Worm (Caenorhabditis elegans) whole organism, L1 larva: Measurements from ENCODE around the gene T05H10.8.
A peak's percentile ranks its signal among the peaks of the same experiment; 100 is the strongest.

Source experiments
- alr-1 ChIP-seq: fragments of 200-800 bp; sonication (Bioruptor generic); optimal IDR thresholded peaks from 2 replicates; lab custom pipeline; 2018; ENCODE audit warnings: borderline replicate concordance, mild to moderate bottlenecking, missing genetic modification characterization, missing compliant biosample characterization
- aly-2 ChIP-seq: fragments of 150-350 bp; optimal IDR thresholded peaks from 2 replicates; lab custom pipeline; 2014; ENCODE audit warnings: missing biosample characterization, missing genetic modification characterization
- ama-1 ChIP-seq: fragments of 150-350 bp; optimal IDR thresholded peaks from 2 replicates; lab custom pipeline; 2014
- blmp-1 ChIP-seq: fragments of 150-350 bp; optimal IDR thresholded peaks from 2 replicates; lab custom pipeline; 2014; ENCODE audit warnings: missing biosample characterization, missing genetic modification characterization
- ceh-88 ChIP-seq: fragments of 200-800 bp; sonication (Bioruptor generic); IDR thresholded peaks from 2 replicates; pipeline ENCODE4 v1.3.6; 2022; ENCODE audit warnings: missing genetic modification characterization, missing compliant biosample characterization
- dpl-1 ChIP-seq, 3 experiments: fragments of 150-350 bp in 2 of 3; sonication (generic microtip) in 1 of 3; optimal IDR thresholded peaks; 2 replicates each; lab custom pipeline; 2014 to 2017; ENCODE audit warnings: missing biosample characterization in 3 of 3, missing genetic modification characterization in 3 of 3, missing genetic modification reagents in 3 of 3
- dsc-1 ChIP-seq: sonication (generic microtip); optimal IDR thresholded peaks from 2 replicates; lab custom pipeline; 2016; ENCODE audit warnings: mild to moderate bottlenecking, missing genetic modification characterization, missing compliant biosample characterization
- efl-1 ChIP-seq, 4 experiments: fragments of 150-350 bp; optimal IDR thresholded peaks in 3 of 4; peaks in 1 of 4; 1 replicate in 1 of 4; 2 replicates in 3 of 4; lab custom pipeline; 2014; ENCODE audit warnings: missing biosample characterization in 2 of 4, missing genetic modification characterization in 2 of 4, missing genetic modification reagents in 2 of 4
- elt-3 ChIP-seq, 6 experiments: fragments of 150-350 bp in 1 of 6; sonication (generic microtip); optimal IDR thresholded peaks; 2 replicates each; lab custom pipeline; 2017 to 2018; ENCODE audit warnings: missing biosample characterization in 6 of 6, missing genetic modification characterization in 6 of 6, inconsistent platforms in 1 of 6
- fkh-8 ChIP-seq: sonication (generic microtip); optimal IDR thresholded peaks from 2 replicates; lab custom pipeline; 2016; ENCODE audit warnings: mild to moderate bottlenecking, missing genetic modification characterization, missing compliant biosample characterization
- fos-1 ChIP-seq: fragments of 150-350 bp; optimal IDR thresholded peaks from 2 replicates; lab custom pipeline; 2014; ENCODE audit warnings: missing biosample characterization, missing genetic modification characterization
- grh-1 ChIP-seq: fragments of 200-800 bp; sonication (Bioruptor generic); IDR thresholded peaks from 2 replicates; pipeline ENCODE4 v1.3.6; 2022; ENCODE audit warnings: missing genetic modification reagents, missing genetic modification characterization, missing compliant biosample characterization
- hlh-17 ChIP-seq: fragments of 200-800 bp; sonication (Bioruptor generic); optimal IDR thresholded peaks from 2 replicates; lab custom pipeline; 2018; ENCODE audit warnings: missing genetic modification characterization, mild to moderate bottlenecking, missing compliant biosample characterization, moderate library complexity, borderline replicate concordance
- hpl-2 ChIP-seq: fragments of 150-350 bp; optimal IDR thresholded peaks from 2 replicates; lab custom pipeline; 2014; ENCODE audit warnings: missing biosample characterization, missing genetic modification reagents, missing genetic modification characterization
- irx-1 ChIP-seq: sonication (generic microtip); optimal IDR thresholded peaks from 2 replicates; lab custom pipeline; 2016; ENCODE audit warnings: missing genetic modification characterization, missing compliant biosample characterization
- jun-1 ChIP-seq: fragments of 150-350 bp; optimal IDR thresholded peaks from 2 replicates; lab custom pipeline; 2014; ENCODE audit warnings: missing biosample characterization, missing genetic modification reagents, missing genetic modification characterization
- lin-14 ChIP-seq: fragments of 200-800 bp; sonication (Bioruptor generic); optimal IDR thresholded peaks from 2 replicates; lab custom pipeline; 2018; ENCODE audit warnings: mild to moderate bottlenecking, missing genetic modification characterization, moderate library complexity, missing compliant biosample characterization
- lin-15B ChIP-seq: fragments of 150-350 bp; sonication (generic microtip); optimal IDR thresholded peaks from 3 replicates; lab custom pipeline; 2014; ENCODE audit warnings: missing biosample characterization, missing genetic modification characterization
- lin-35 ChIP-seq, 2 experiments: fragments of 150-350 bp; optimal IDR thresholded peaks; 2 replicates each; lab custom pipeline; 2014; ENCODE audit warnings: missing biosample characterization in 2 of 2, missing genetic modification characterization in 2 of 2, missing genetic modification reagents in 2 of 2
- lir-3 ChIP-seq: sonication (generic microtip); optimal IDR thresholded peaks from 2 replicates; lab custom pipeline; 2016; ENCODE audit warnings: mild to moderate bottlenecking, missing genetic modification characterization, moderate library complexity, missing compliant biosample characterization; ENCODE audit not compliant: poor library complexity
- lsy-2 ChIP-seq, 2 experiments: fragments of 150-350 bp; optimal IDR thresholded peaks; 2 replicates each; lab custom pipeline; 2014; ENCODE audit warnings: missing biosample characterization in 2 of 2, missing genetic modification characterization in 2 of 2
- mdl-1 ChIP-seq, 2 experiments: fragments of 150-350 bp; optimal IDR thresholded peaks; 2 replicates each; lab custom pipeline; 2014 to 2017; ENCODE audit warnings: missing biosample characterization in 2 of 2, missing genetic modification characterization in 2 of 2, inconsistent platforms in 1 of 2
- mep-1 ChIP-seq: fragments of 150-350 bp; optimal IDR thresholded peaks from 2 replicates; lab custom pipeline; 2014; ENCODE audit warnings: missing biosample characterization, missing genetic modification characterization
- nhr-20 ChIP-seq: sonication (generic microtip); optimal IDR thresholded peaks from 2 replicates; lab custom pipeline; 2016; ENCODE audit warnings: mild to moderate bottlenecking, missing genetic modification characterization, missing compliant biosample characterization
- nhr-71 ChIP-seq: sonication (generic microtip); optimal IDR thresholded peaks from 2 replicates; lab custom pipeline; 2016; ENCODE audit warnings: mild to moderate bottlenecking, missing genetic modification characterization, moderate library complexity, missing compliant biosample characterization
- nhr-85 ChIP-seq: sonication (generic microtip); peaks from one replicate; lab custom pipeline; 2016; ENCODE audit warnings: missing genetic modification characterization, inconsistent platforms, missing compliant biosample characterization
- nhr-90 ChIP-seq: sonication (generic microtip); optimal IDR thresholded peaks from 2 replicates; lab custom pipeline; 2016; ENCODE audit warnings: mild to moderate bottlenecking, missing genetic modification characterization, missing compliant biosample characterization; ENCODE audit not compliant: poor library complexity
- skn-1 ChIP-seq: fragments of 150-350 bp; optimal IDR thresholded peaks from 2 replicates; lab custom pipeline; 2014; ENCODE audit warnings: missing biosample characterization, missing genetic modification characterization
- swsn-7 ChIP-seq: sonication (generic microtip); optimal IDR thresholded peaks from 2 replicates; lab custom pipeline; 2016; ENCODE audit warnings: missing genetic modification characterization, missing compliant biosample characterization
- unc-130 ChIP-seq: fragments of 150-350 bp; optimal IDR thresholded peaks from 2 replicates; lab custom pipeline; 2017; ENCODE audit warnings: missing biosample characterization, missing genetic modification characterization, inconsistent platforms
- unc-30 ChIP-seq: sonication (generic microtip); optimal IDR thresholded peaks from 2 replicates; lab custom pipeline; 2017; ENCODE audit warnings: missing biosample characterization, missing genetic modification characterization
- zag-1 ChIP-seq: fragments of 150-350 bp; optimal IDR thresholded peaks from 2 replicates; lab custom pipeline; 2014; ENCODE audit warnings: missing biosample characterization, missing genetic modification characterization
- zip-4 ChIP-seq: fragments of 200-800 bp; sonication (Bioruptor generic); optimal IDR thresholded peaks from 2 replicates; lab custom pipeline; 2018; ENCODE audit warnings: mild to moderate bottlenecking, missing genetic modification characterization, moderate library complexity, missing compliant biosample characterization
- ztf-11 ChIP-seq, 2 experiments: sonication (generic microtip); optimal IDR thresholded peaks; 2 replicates each; lab custom pipeline; 2016 to 2017; ENCODE audit warnings: missing genetic modification characterization in 2 of 2, missing biosample characterization in 1 of 2, missing compliant biosample characterization in 1 of 2
- ztf-4 ChIP-seq: fragments of 150-350 bp; optimal IDR thresholded peaks from 2 replicates; lab custom pipeline; 2014; ENCODE audit warnings: missing biosample characterization, missing genetic modification characterization

T05H10.8 gene

ce11 chrII:8016761-8017160 is 42.1 kb upstream of the T05H10.8 start (continued):
- TF ChIP-seq aly-2 = no peak
- TF ChIP-seq skn-1 (tag; lab: Kevin White, UChicago) = peak; percentile 64
- TF ChIP-seq lin-15B (tag; lab: Kevin White, UChicago) = no peak
- no peak for TF ChIP-seq zag-1 (tag; lab: Kevin White, UChicago)
- TF ChIP-seq mdl-1 (tag; optimal IDR thresholded peaks at IDR 0.05; lab: Kevin White, UChicago) = peak; percentile 19 to 95
- TF ChIP-seq grh-1 (GFP tag; lab: Robert Waterston, UW) = peak; percentile 59
- no peak for TF ChIP-seq unc-30 (tag; lab: Kevin White, UChicago)
- no peak for TF ChIP-seq ztf-11 (tag; optimal IDR thresholded peaks at IDR 0.05; lab: Kevin White, UChicago)
- TF ChIP-seq lin-35 (GFP tag; optimal IDR thresholded peaks at IDR 0.05; lab: Kevin White, UChicago) = peak; percentile 35 to 86
- no peak for TF ChIP-seq fkh-8
- peak; percentile 22; the same call in 1 of the 2 replicates for TF ChIP-seq ceh-88 (GFP tag; lab: Robert Waterston, UW)
- TF ChIP-seq zip-4 (GFP tag; lab: Kevin White, UChicago) = no peak
- TF ChIP-seq alr-1 (tag; lab: Kevin White, UChicago) = no peak
- peak; percentile 17 to 43 for TF ChIP-seq efl-1 (optimal IDR thresholded peaks at IDR 0.05; lab: Kevin White, UChicago)
- TF ChIP-seq efl-1 (GFP tag; optimal IDR thresholded peaks at IDR 0.05 in 1 of 2; lab: Kevin White, UChicago) = peak; percentile 7 to 95
- TF ChIP-seq dsc-1 (tag; lab: Kevin White, UChicago) = no peak
- peak; percentile 92 for TF ChIP-seq blmp-1 (tag; lab: Kevin White, UChicago)
- peak; percentile 80 for TF ChIP-seq swsn-7
- TF ChIP-seq lsy-2 (tag; optimal IDR thresholded peaks at IDR 0.05; lab: Kevin White, UChicago) = peak; percentile 46 to 82
- TF ChIP-seq dpl-1 (GFP tag; optimal IDR thresholded peaks at IDR 0.05; lab: Kevin White, UChicago) = peak in 2 of 3 experiments; percentile 52 to 57
- peak in 4 of 6 experiments; percentile 27 to 98 (median 65) for TF ChIP-seq elt-3 (tag; optimal IDR thresholded peaks at IDR 0.05; lab: Kevin White, UChicago)
- TF ChIP-seq lin-14 = peak; percentile 93
- peak; percentile 67 for TF ChIP-seq ztf-4 (tag; lab: Kevin White, UChicago)
- peak; percentile 99 for TF ChIP-seq nhr-85 (tag; lab: Kevin White, UChicago)
- TF ChIP-seq nhr-20 (tag; lab: Kevin White, UChicago) = peak; percentile 97
- peak; percentile 22 for TF ChIP-seq irx-1 (tag; lab: Kevin White, UChicago)
- peak; percentile 54 for TF ChIP-seq jun-1
- peak; percentile 50 for TF ChIP-seq hpl-2 (GFP tag; lab: Kevin White, UChicago)
- TF ChIP-seq ama-1 (lab: Kevin White, UChicago) = peak; percentile 32
- TF ChIP-seq mep-1 (tag; lab: Kevin White, UChicago) = peak; percentile 81
- peak; percentile 66 for TF ChIP-seq unc-130 (tag; lab: Kevin White, UChicago)

ce11 chrII:8017380-8017779 is 41.5 kb upstream of the T05H10.8 start, which contains the start of gene zyg-11:
Gene zyg-11, plus strand, starts transcription at chrII:8017680.
- TF ChIP-seq efl-1 (optimal IDR thresholded peaks at IDR 0.05; lab: Kevin White, UChicago) (peak in 1 of 2 experiments; percentile 12), efl-1 (GFP tag; optimal IDR thresholded peaks at IDR 0.05 in 1 of 2; lab: Kevin White, UChicago) (no peak), lir-3 (tag; lab: Kevin White, UChicago) (peak; percentile 7), nhr-85 (tag; lab: Kevin White, UChicago) (no peak)

- no peak for TF ChIP-seq nhr-71 (tag; lab: Kevin White, UChicago)
- no peak for TF ChIP-seq efl-1 (optimal IDR thresholded peaks at IDR 0.05; lab: Kevin White, UChicago)
- peak in 1 of 2 experiments; percentile 54 for TF ChIP-seq efl-1 (GFP tag; optimal IDR thresholded peaks at IDR 0.05 in 1 of 2; lab: Kevin White, UChicago)
- TF ChIP-seq aly-2 = peak; percentile 47
- peak; percentile 20 for TF ChIP-seq nhr-90 (tag; lab: Kevin White, UChicago)
Measured at ce11 chrII:8020580-8021044, 38.3 kb upstream of the T05H10.8 start.

ce11 chrII:8022461-8022860 is 36.4 kb upstream of the T05H10.8 start, which contains the start of gene hda-2:
Gene hda-2, minus strand, starts transcription at chrII:8022561.
- TF ChIP-seq hlh-17 (GFP tag; lab: Kevin White, UChicago) (no peak), fos-1 (tag; lab: Kevin White, UChicago) (no peak), lsy-2 (tag; optimal IDR thresholded peaks at IDR 0.05; lab: Kevin White, UChicago) (no peak)
